Fruit fly (Drosophila melanogaster) whole organism: Measurements from ENCODE around the gene CG8671.

Experiments
- CG8478 ChIP-seq: fragments of >200 bp; optimal IDR thresholded peaks from 2 replicates; lab custom pipeline; 2018; ENCODE audit warnings: inconsistent platforms
- Dll ChIP-seq: fragments of >200 bp; optimal IDR thresholded peaks from 2 replicates; lab custom pipeline; 2017
- EcR ChIP-seq, 2 experiments: fragments of >200 bp; optimal IDR thresholded peaks; 2 replicates each; lab custom pipeline; 2017; ENCODE audit warnings: missing biosample characterization in 2 of 2, missing genetic modification characterization in 2 of 2, missing genetic modification reagents in 2 of 2
- pan ChIP-seq: fragments of >200 bp; optimal IDR thresholded peaks from 2 replicates; lab custom pipeline; 2017
- usp ChIP-seq: fragments of >200 bp; optimal IDR thresholded peaks from 2 replicates; lab custom pipeline; 2017; ENCODE audit warnings: missing biosample characterization, missing genetic modification characterization, mixed read lengths

DNA sequence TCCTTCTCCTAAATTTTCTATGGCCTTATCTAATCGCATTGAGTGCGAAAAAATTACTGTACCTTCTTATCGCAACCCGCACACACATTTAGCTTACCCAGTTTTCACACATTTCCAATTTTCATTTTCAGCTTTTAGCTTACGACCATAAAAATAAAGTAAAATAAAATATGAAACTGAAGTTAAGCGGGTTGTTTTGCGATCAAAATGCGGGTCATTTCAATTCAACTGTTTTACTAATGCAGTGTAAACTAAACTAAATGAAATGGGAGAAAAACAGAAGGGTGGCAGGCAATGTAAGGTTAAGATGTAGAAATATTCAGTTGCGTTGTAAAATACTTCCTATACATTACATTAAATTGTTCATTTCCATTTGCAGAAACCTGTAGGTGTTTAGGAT, 59.4 kb downstream of the CG8671 start:
- TF ChIP-seq Dll (lab: Kevin White, UChicago) (no peak), EcR (GFP tag; optimal IDR thresholded peaks at IDR 0.05; lab: Kevin White, UChicago) (no peak), usp (GFP tag; lab: Kevin White, UChicago) (no peak), CG8478 (lab: Kevin White, UChicago) (no peak), pan (lab: Kevin White, UChicago) (no peak)
